Fruit fly (Drosophila melanogaster) whole organism, embryonic: ENCODE results near the gene CG5687.
A peak's percentile ranks its signal among the peaks of the same experiment; 100 is the strongest.

Experiments used
- Antp ChIP-seq: fragments of 200-800 bp; sonication (Bioruptor generic); optimal IDR thresholded peaks from 3 replicates; lab custom pipeline; 2016; ENCODE audit warnings: missing biosample characterization, missing genetic modification characterization
- Asciz ChIP-seq: fragments of 200-800 bp; sonication (Bioruptor generic); optimal IDR thresholded peaks from 2 replicates; lab custom pipeline; 2017; ENCODE audit warnings: missing biosample characterization, mild to moderate bottlenecking, missing genetic modification characterization, missing genetic modification reagents
- B-H1 ChIP-seq: fragments of 200-800 bp; sonication (Bioruptor generic); IDR thresholded peaks from 3 replicates; pipeline ENCODE4 v1.3.6; 2022; ENCODE audit warnings: missing biosample characterization, missing genetic modification characterization
- Bdp1 ChIP-seq: fragments of 200-800 bp; sonication (Bioruptor generic); optimal IDR thresholded peaks from 3 replicates; lab custom pipeline; 2016; ENCODE audit warnings: missing biosample characterization, missing genetic modification characterization
- Blimp-1 ChIP-seq: fragments of 200-800 bp; sonication (Bioruptor generic); optimal IDR thresholded peaks from 3 replicates; lab custom pipeline; 2018; ENCODE audit warnings: missing biosample characterization, missing genetic modification characterization, mild to moderate bottlenecking, moderate library complexity, missing genetic modification reagents
- CG10565 ChIP-seq: fragments of 200-800 bp; sonication (Bioruptor generic); optimal IDR thresholded peaks from 3 replicates; lab custom pipeline; 2016; ENCODE audit warnings: missing biosample characterization, mild to moderate bottlenecking, missing genetic modification characterization
- CG11085 ChIP-seq: fragments of 200-800 bp; sonication (Bioruptor generic); IDR thresholded peaks from 2 replicates; pipeline ENCODE4 v1.3.6; 2022; ENCODE audit warnings: missing biosample characterization, missing genetic modification characterization
- CG12942 ChIP-seq: fragments of 200-800 bp; sonication (Bioruptor generic); optimal IDR thresholded peaks from 3 replicates; lab custom pipeline; 2016; ENCODE audit warnings: missing biosample characterization, missing genetic modification characterization
- CG13296 ChIP-seq: fragments of 200-800 bp; sonication (Bioruptor generic); optimal IDR thresholded peaks from 3 replicates; lab custom pipeline; 2018; ENCODE audit warnings: missing biosample characterization, mild to moderate bottlenecking, missing genetic modification characterization
- CG14050 ChIP-seq: fragments of 200-800 bp; sonication (Bioruptor generic); IDR thresholded peaks from 3 replicates; pipeline ENCODE4 v1.3.6; 2022; ENCODE audit warnings: missing biosample characterization, missing genetic modification characterization
- CG14441 ChIP-seq: fragments of 200-800 bp; sonication (Bioruptor generic); IDR thresholded peaks from 2 replicates; pipeline ENCODE4 v1.3.6; 2022; ENCODE audit warnings: missing biosample characterization, missing genetic modification characterization
- CG15011 ChIP-seq: fragments of 200-800 bp; sonication (Bioruptor generic); optimal IDR thresholded peaks from 3 replicates; lab custom pipeline; 2018; ENCODE audit warnings: missing biosample characterization, mild to moderate bottlenecking, missing genetic modification characterization
- CG15073 ChIP-seq: fragments of 200-800 bp; sonication (Bioruptor generic); optimal IDR thresholded peaks from 2 replicates; lab custom pipeline; 2016; ENCODE audit warnings: missing biosample characterization, missing genetic modification characterization
- CG15514 ChIP-seq: fragments of 200-800 bp; sonication (Bioruptor generic); optimal IDR thresholded peaks from 3 replicates; lab custom pipeline; 2017; ENCODE audit warnings: missing biosample characterization, missing genetic modification characterization, mild to moderate bottlenecking, moderate library complexity, missing genetic modification reagents
- CG1602 ChIP-seq: fragments of 200-800 bp; sonication (Bioruptor generic); optimal IDR thresholded peaks from 3 replicates; lab custom pipeline; 2016; ENCODE audit warnings: missing biosample characterization, missing genetic modification characterization
- CG18599 ChIP-seq: fragments of 200-800 bp; sonication (Bioruptor generic); optimal IDR thresholded peaks from 3 replicates; lab custom pipeline; 2017; ENCODE audit warnings: missing biosample characterization, missing genetic modification characterization, mild to moderate bottlenecking, moderate library complexity, missing genetic modification reagents
- CG18764 ChIP-seq: fragments of 200-800 bp; sonication (Bioruptor generic); optimal IDR thresholded peaks from 3 replicates; lab custom pipeline; 2016; ENCODE audit warnings: missing biosample characterization, missing genetic modification characterization
- CG34422 ChIP-seq: fragments of 200-800 bp; sonication (Bioruptor generic); IDR thresholded peaks from 3 replicates; pipeline ENCODE4 v1.3.6; 2022; ENCODE audit warnings: missing biosample characterization, missing genetic modification characterization
- CG4730 ChIP-seq: fragments of 200-800 bp; sonication (Bioruptor generic); IDR thresholded peaks from 2 replicates; pipeline ENCODE4 v1.3.6; 2022; ENCODE audit warnings: missing biosample characterization, missing genetic modification characterization
- CG4854 ChIP-seq: fragments of 200-800 bp; sonication (Bioruptor generic); optimal IDR thresholded peaks from 2 replicates; lab custom pipeline; 2016; ENCODE audit warnings: missing biosample characterization, missing genetic modification characterization, inconsistent platforms
- CG6272 ChIP-seq: fragments of 200-800 bp; sonication (Bioruptor generic); IDR thresholded peaks from 2 replicates; pipeline ENCODE4 v1.3.6; 2022; ENCODE audit warnings: missing biosample characterization, missing genetic modification characterization
- CG6765 ChIP-seq: fragments of 200-800 bp; sonication (Bioruptor generic); optimal IDR thresholded peaks from 3 replicates; lab custom pipeline; 2017; ENCODE audit warnings: missing biosample characterization, mild to moderate bottlenecking, missing genetic modification characterization
- Camta ChIP-seq: fragments of 200-800 bp; sonication (Bioruptor generic); optimal IDR thresholded peaks from 2 replicates; lab custom pipeline; 2016; ENCODE audit warnings: missing biosample characterization, missing genetic modification characterization
- D19A ChIP-seq: fragments of 200-800 bp; optimal IDR thresholded peaks from 3 replicates; lab custom pipeline; 2019; ENCODE audit warnings: missing biosample characterization, mild to moderate bottlenecking, missing genetic modification characterization, moderate library complexity
- Hmx ChIP-seq: fragments of 200-800 bp; sonication (Bioruptor generic); optimal IDR thresholded peaks from 2 replicates; lab custom pipeline; 2016; ENCODE audit warnings: missing biosample characterization, missing genetic modification characterization
- Hr78 ChIP-seq, 2 experiments: fragments of 200-800 bp in 1 of 2; fragments of >200 bp in 1 of 2; sonication (Bioruptor generic) in 1 of 2; optimal IDR thresholded peaks; 2 replicates each; lab custom pipeline; 2017 to 2019; ENCODE audit warnings: missing biosample characterization in 2 of 2, missing genetic modification characterization in 2 of 2, mild to moderate bottlenecking in 1 of 2, moderate library complexity in 1 of 2
- Nf-YC ChIP-seq: fragments of 200-800 bp; optimal IDR thresholded peaks from 3 replicates; lab custom pipeline; 2019; ENCODE audit warnings: missing biosample characterization, mild to moderate bottlenecking, missing genetic modification characterization, moderate library complexity
- Optix ChIP-seq: fragments of 200-800 bp; sonication (Bioruptor generic); IDR thresholded peaks from 3 replicates; pipeline ENCODE4 v1.3.6; 2022; ENCODE audit warnings: missing biosample characterization, missing genetic modification characterization
- Rx ChIP-seq: fragments of 200-800 bp; sonication (Bioruptor generic); IDR thresholded peaks from 2 replicates; pipeline ENCODE4 v1.3.6; 2022; ENCODE audit warnings: missing biosample characterization, missing genetic modification characterization
- Spps ChIP-seq: fragments of 200-800 bp; sonication (Bioruptor generic); optimal IDR thresholded peaks from 2 replicates; lab custom pipeline; 2018; ENCODE audit warnings: missing biosample characterization, mild to moderate bottlenecking, missing genetic modification characterization
- Tbp ChIP-seq: fragments of >200 bp; optimal IDR thresholded peaks from 2 replicates; lab custom pipeline; 2018; ENCODE audit warnings: missing biosample characterization, missing genetic modification characterization
- aop ChIP-seq: fragments of 200-800 bp; sonication (Bioruptor generic); IDR thresholded peaks from 2 replicates; pipeline ENCODE4 v1.3.6; 2022; ENCODE audit warnings: missing biosample characterization, missing genetic modification characterization
- bigmax ChIP-seq: fragments of 200-800 bp; sonication (Bioruptor generic); optimal IDR thresholded peaks from 2 replicates; lab custom pipeline; 2018; ENCODE audit warnings: missing biosample characterization, mild to moderate bottlenecking, missing genetic modification characterization
- fd96Cb ChIP-seq: fragments of 200-800 bp; sonication (Bioruptor generic); optimal IDR thresholded peaks from 2 replicates; lab custom pipeline; 2018; ENCODE audit warnings: missing biosample characterization, mild to moderate bottlenecking, missing genetic modification characterization, moderate library complexity
- fru ChIP-seq: fragments of >200 bp; optimal IDR thresholded peaks from 2 replicates; lab custom pipeline; 2017
- fu2 ChIP-seq: fragments of 200-800 bp; sonication (Bioruptor generic); optimal IDR thresholded peaks from 2 replicates; lab custom pipeline; 2016; ENCODE audit warnings: missing biosample characterization, missing genetic modification characterization
- grau ChIP-seq: fragments of 200-800 bp; optimal IDR thresholded peaks from 3 replicates; lab custom pipeline; 2019; ENCODE audit warnings: missing biosample characterization, mild to moderate bottlenecking, missing genetic modification characterization, moderate library complexity
- ham ChIP-seq: fragments of 200-800 bp; sonication (Bioruptor generic); IDR thresholded peaks from 2 replicates; pipeline ENCODE4 v1.3.6; 2022; ENCODE audit warnings: missing biosample characterization, missing genetic modification characterization
- kah ChIP-seq: fragments of 200-800 bp; sonication (Bioruptor generic); optimal IDR thresholded peaks from 2 replicates; lab custom pipeline; 2018; ENCODE audit warnings: missing biosample characterization, mild to moderate bottlenecking, missing genetic modification characterization
- knrl ChIP-seq: fragments of 200-800 bp; sonication (Bioruptor generic); IDR thresholded peaks from 3 replicates; pipeline ENCODE4 v1.3.6; 2022; ENCODE audit warnings: missing biosample characterization, missing genetic modification characterization; ENCODE audit not compliant: partially characterized antibody
- mam ChIP-seq: fragments of 200-800 bp; sonication (Bioruptor generic); optimal IDR thresholded peaks from 3 replicates; lab custom pipeline; 2016; ENCODE audit warnings: missing biosample characterization, missing genetic modification characterization
- mirr ChIP-seq: fragments of 200-800 bp; sonication (Bioruptor generic); optimal IDR thresholded peaks from 3 replicates; lab custom pipeline; 2018; ENCODE audit warnings: missing biosample characterization, mild to moderate bottlenecking, missing genetic modification characterization
- pho ChIP-seq: fragments of 200-800 bp; sonication (Bioruptor generic); optimal IDR thresholded peaks from 2 replicates; lab custom pipeline; 2016; ENCODE audit warnings: missing biosample characterization, missing genetic modification characterization
- pzg ChIP-seq: fragments of 200-800 bp; sonication (Bioruptor generic); optimal IDR thresholded peaks from 3 replicates; lab custom pipeline; 2018; ENCODE audit warnings: missing biosample characterization, mild to moderate bottlenecking, missing genetic modification characterization, moderate library complexity
- sd ChIP-seq: fragments of 200-800 bp; sonication (Bioruptor generic); optimal IDR thresholded peaks from 3 replicates; lab custom pipeline; 2018; ENCODE audit warnings: missing biosample characterization, mild to moderate bottlenecking, missing genetic modification characterization, moderate library complexity
- shn ChIP-seq: fragments of 200-800 bp; sonication (Bioruptor generic); optimal IDR thresholded peaks from 3 replicates; lab custom pipeline; 2016; ENCODE audit warnings: missing biosample characterization, missing genetic modification characterization
- ssp ChIP-seq: fragments of 200-800 bp; sonication (Bioruptor generic); IDR thresholded peaks from 2 replicates; pipeline ENCODE4 v1.3.6; 2022; ENCODE audit warnings: missing biosample characterization, missing genetic modification characterization
- sug ChIP-seq: fragments of 200-800 bp; optimal IDR thresholded peaks from 2 replicates; lab custom pipeline; 2019; ENCODE audit warnings: missing biosample characterization, mild to moderate bottlenecking, missing genetic modification characterization, moderate library complexity
- zen ChIP-seq: fragments of 200-800 bp; sonication (Bioruptor generic); optimal IDR thresholded peaks from 3 replicates; lab custom pipeline; 2018; ENCODE audit warnings: missing biosample characterization, mild to moderate bottlenecking, missing genetic modification characterization, moderate library complexity

CG5687 gene

dm6 chr3L:1887929-1888529, 50.9 kb downstream of the CG5687 start:
- TF ChIP-seq CG14050 = no peak
- peak; percentile 22 for TF ChIP-seq Blimp-1
- TF ChIP-seq CG6765 (GFP tag; lab: Kevin White, UChicago) = no peak

DNA sequence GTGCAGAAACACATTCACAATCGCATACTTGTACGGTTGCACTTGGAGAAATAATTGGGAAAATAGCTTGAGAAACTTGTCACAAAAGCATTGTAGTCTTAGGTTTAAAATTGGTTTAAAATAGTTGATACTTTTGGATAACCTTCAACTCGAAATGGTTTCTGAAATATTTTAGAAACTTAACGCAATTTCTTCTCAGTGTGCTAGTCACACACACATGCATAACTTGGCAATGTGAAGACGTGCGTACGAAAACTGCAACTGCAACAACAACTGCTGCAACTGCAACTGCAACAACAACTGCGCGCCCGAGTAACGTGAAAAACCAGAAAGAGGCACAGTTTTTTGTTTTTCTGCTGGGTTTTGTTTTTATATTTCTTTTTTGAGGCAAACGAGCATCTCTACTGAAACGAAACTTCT, 52.8 kb downstream of the CG5687 start:
- peak; percentile 39 for TF ChIP-seq mam (GFP tag; lab: Kevin White, UChicago)
- TF ChIP-seq Nf-YC (tag; lab: Kevin White, UChicago) = peak; percentile 18
- peak; percentile 74 for TF ChIP-seq CG1602 (GFP tag; lab: Kevin White, UChicago)
- peak; percentile 61 for TF ChIP-seq CG18764 (GFP tag; lab: Kevin White, UChicago)
- TF ChIP-seq ssp (GFP tag; lab: Robert Waterston, UW) = peak; percentile 63
- peak; percentile 74 for TF ChIP-seq CG14050
- TF ChIP-seq fd96Cb (tag; lab: Kevin White, UChicago) = peak; percentile 90
- peak; percentile 85 for TF ChIP-seq Asciz (GFP tag; lab: Kevin White, UChicago)
- no peak for TF ChIP-seq sd
- TF ChIP-seq Antp (GFP tag; lab: Kevin White, UChicago) = peak; percentile 75
- TF ChIP-seq CG13296 (GFP tag; lab: Kevin White, UChicago) = peak; percentile 49
- peak; percentile 83 for TF ChIP-seq CG34422
- TF ChIP-seq knrl (GFP tag; lab: Robert Waterston, UW) = no peak
- TF ChIP-seq Camta = peak; percentile 73
- peak in 1 of 2 experiments; percentile 31 for TF ChIP-seq Hr78 (GFP tag; optimal IDR thresholded peaks at IDR 0.05; lab: Kevin White, UChicago)
- peak; percentile 73 for TF ChIP-seq B-H1
- TF ChIP-seq CG10565 (GFP tag; lab: Kevin White, UChicago) = peak; percentile 53
- no peak for TF ChIP-seq pzg (GFP tag; lab: Kevin White, UChicago)
- TF ChIP-seq Hmx (GFP tag; lab: Kevin White, UChicago) = no peak
- TF ChIP-seq kah = peak; percentile 78
- no peak for TF ChIP-seq ham (GFP tag; lab: Robert Waterston, UW)
- peak; percentile 55 for TF ChIP-seq CG18599 (GFP tag; lab: Kevin White, UChicago)
- peak; percentile 83 for TF ChIP-seq D19A (tag; lab: Kevin White, UChicago)
- TF ChIP-seq CG15011 (GFP tag; lab: Kevin White, UChicago) = peak; percentile 40
- peak; percentile 83 for TF ChIP-seq Optix (GFP tag; lab: Robert Waterston, UW)
- TF ChIP-seq fru = no peak
- TF ChIP-seq CG15073 = no peak
- TF ChIP-seq CG4730 (GFP tag; lab: Robert Waterston, UW) = peak; percentile 76
- TF ChIP-seq Tbp = no peak
- peak; percentile 39 for TF ChIP-seq fu2 (GFP tag; lab: Kevin White, UChicago)
- peak; percentile 97 for TF ChIP-seq zen (tag; lab: Kevin White, UChicago)
- peak; percentile 56 for TF ChIP-seq Spps (tag; lab: Kevin White, UChicago)
- TF ChIP-seq CG12942 (GFP tag; lab: Kevin White, UChicago) = peak; percentile 65
- no peak for TF ChIP-seq bigmax (GFP tag; lab: Kevin White, UChicago)
- peak; percentile 64 for TF ChIP-seq shn (GFP tag; lab: Kevin White, UChicago)
- peak; percentile 70 for TF ChIP-seq Bdp1 (GFP tag; lab: Kevin White, UChicago)
- no peak for TF ChIP-seq CG15514 (GFP tag; lab: Kevin White, UChicago)
- TF ChIP-seq pho (GFP tag; lab: Kevin White, UChicago) = peak; percentile 40
- TF ChIP-seq mirr = no peak
- TF ChIP-seq grau (tag; lab: Kevin White, UChicago) = peak; percentile 74
- TF ChIP-seq aop (GFP tag; lab: Robert Waterston, UW) = peak; percentile 63
- TF ChIP-seq CG11085 (GFP tag; lab: Robert Waterston, UW) = no peak; the same call in 1 of the 2 replicates
- peak; percentile 83 for TF ChIP-seq Rx (GFP tag; lab: Robert Waterston, UW)
- TF ChIP-seq CG6272 (GFP tag; lab: Robert Waterston, UW) = peak; percentile 66
- peak; percentile 68 for TF ChIP-seq CG4854
- TF ChIP-seq sug (tag; lab: Kevin White, UChicago) = peak; percentile 9
- peak; percentile 88 for TF ChIP-seq CG14441 (GFP tag; lab: Robert Waterston, UW)
